Fruit fly (Drosophila melanogaster): Measurements from ENCODE around the gene CG42594.

Gene CG42594

DNA sequence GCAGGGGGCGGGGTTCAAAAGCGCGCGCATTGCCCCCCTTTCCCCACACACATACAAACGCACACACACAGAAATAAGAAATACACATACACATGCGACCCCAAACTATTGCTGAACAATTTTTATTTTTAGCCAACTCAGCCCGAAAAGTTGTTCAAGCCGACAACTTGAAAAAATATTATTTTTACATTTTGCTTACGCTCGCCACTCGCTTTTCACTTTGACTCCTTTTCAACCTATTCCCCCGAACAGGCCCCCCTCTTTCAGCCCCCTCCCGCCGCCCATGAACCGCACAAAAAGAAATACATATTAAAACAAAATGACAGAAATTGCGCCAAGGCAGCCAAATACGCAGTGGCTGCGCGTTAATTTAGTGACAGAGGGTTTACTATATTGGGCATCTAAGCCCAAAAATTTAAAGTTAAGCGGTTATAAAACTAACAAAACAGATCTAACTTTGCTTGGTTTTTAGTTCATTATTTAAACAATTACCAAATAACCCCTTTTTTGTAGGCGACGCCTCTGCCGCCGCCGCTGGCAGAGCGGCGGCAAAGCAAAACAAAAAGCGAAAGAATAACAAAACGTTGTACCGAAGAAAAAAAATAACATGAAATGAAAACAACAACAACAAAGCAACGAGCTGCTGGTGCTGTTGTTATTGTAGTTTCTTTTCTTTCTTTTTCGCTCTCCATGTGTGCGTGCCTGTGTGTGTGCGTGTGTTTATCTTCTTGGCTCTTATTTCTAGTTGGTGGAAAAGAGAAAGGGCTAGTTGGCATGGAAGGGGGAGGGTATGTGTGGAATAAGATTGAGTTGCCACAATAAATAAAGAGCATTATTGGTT, 69.5 kb downstream of the CG42594 start (continued):
- TF ChIP-seq mld (GFP tag; IDR thresholded peaks at IDR 0.05; ENCODE audit: partially characterized antibody): no peak
- TF ChIP-seq luna (GFP tag; optimal IDR thresholded peaks at IDR 0.05): peak; percentile 99
- TF ChIP-seq CG11723 (GFP tag; optimal IDR thresholded peaks at IDR 0.05): peak; percentile 100
- peak; percentile 97 for TF ChIP-seq Myb (GFP tag; optimal IDR thresholded peaks at IDR 0.05)
- TF ChIP-seq ewg (GFP tag; optimal IDR thresholded peaks at IDR 0.05): peak; percentile 99
- peak; percentile 98 for TF ChIP-seq sd (tag; optimal IDR thresholded peaks at IDR 0.05)
- peak; percentile 80 for TF ChIP-seq CG9797 (GFP tag; optimal IDR thresholded peaks at IDR 0.05)
- no peak for TF ChIP-seq h (optimal IDR thresholded peaks at IDR 0.05)
- TF ChIP-seq maf-S (GFP tag; optimal IDR thresholded peaks at IDR 0.05): peak; percentile 100
- peak; percentile 99 for TF ChIP-seq CrebB (tag; optimal IDR thresholded peaks at IDR 0.05)
- TF ChIP-seq CG2712 (tag; optimal IDR thresholded peaks at IDR 0.05): peak; percentile 100
- peak; percentile 100 for TF ChIP-seq CG10979 (tag; optimal IDR thresholded peaks at IDR 0.05)
- TF ChIP-seq CkIIα-i1 (GFP tag; IDR thresholded peaks at IDR 0.05): peak; percentile 99
- peak; percentile 100 for TF ChIP-seq oc (tag; optimal IDR thresholded peaks at IDR 0.05)
- TF ChIP-seq Doc3 (GFP tag; IDR thresholded peaks at IDR 0.05; ENCODE audit: partially characterized antibody): no peak
- TF ChIP-seq HLHmδ (GFP tag; optimal IDR thresholded peaks at IDR 0.05): no peak
- peak; percentile 100 for TF ChIP-seq schlank (tag; optimal IDR thresholded peaks at IDR 0.05)
- TF ChIP-seq CG1233 (GFP tag; optimal IDR thresholded peaks at IDR 0.05): peak; percentile 100
- peak; percentile 100 for TF ChIP-seq sisA (GFP tag; IDR thresholded peaks at IDR 0.05)
- peak; percentile 99 for TF ChIP-seq jigr1 (GFP tag; IDR thresholded peaks at IDR 0.05)
- peak; percentile 99 for TF ChIP-seq pho (GFP tag; optimal IDR thresholded peaks at IDR 0.05)
- peak; percentile 100 for TF ChIP-seq tgo (GFP tag; IDR thresholded peaks at IDR 0.05)
- peak; percentile 100 for TF ChIP-seq CG3281 (GFP tag; optimal IDR thresholded peaks at IDR 0.05)
- peak; percentile 98 for TF ChIP-seq GATAe (GFP tag; conservative IDR thresholded peaks at IDR 0.05)
- peak; percentile 100 for TF ChIP-seq CG14050 (GFP tag; IDR thresholded peaks at IDR 0.05)
- TF ChIP-seq bcd (GFP tag; optimal IDR thresholded peaks at IDR 0.05): peak; percentile 100
- peak; percentile 99 for TF ChIP-seq CG18764 (GFP tag; optimal IDR thresholded peaks at IDR 0.05)
- peak; percentile 100 for TF ChIP-seq otp (GFP tag; IDR thresholded peaks at IDR 0.05)
- TF ChIP-seq CG4707 (GFP tag; optimal IDR thresholded peaks at IDR 0.05): peak; percentile 97
- TF ChIP-seq Aef1 (GFP tag; IDR thresholded peaks at IDR 0.05): peak; percentile 100
- peak; percentile 100 for TF ChIP-seq HHEX (GFP tag; optimal IDR thresholded peaks at IDR 0.05)
- no peak for TF ChIP-seq lov (optimal IDR thresholded peaks at IDR 0.05)
- TF ChIP-seq lov (GFP tag; IDR thresholded peaks at IDR 0.05): peak; percentile 100
- peak; percentile 65 for TF ChIP-seq zf30C (GFP tag; optimal IDR thresholded peaks at IDR 0.05)
- peak; percentile 100 for TF ChIP-seq Side (GFP tag; optimal IDR thresholded peaks at IDR 0.05)
- peak; percentile 84 for TF ChIP-seq cg (GFP tag; optimal IDR thresholded peaks at IDR 0.05)
- peak; percentile 100 for TF ChIP-seq Ptx1 (GFP tag; IDR thresholded peaks at IDR 0.05)
- peak; percentile 100 for TF ChIP-seq CG14667 (GFP tag; IDR thresholded peaks at IDR 0.05)
- TF ChIP-seq slbo (GFP tag; IDR thresholded peaks at IDR 0.05): peak; percentile 100
- peak; percentile 100 for TF ChIP-seq Gug (GFP tag; IDR thresholded peaks at IDR 0.05)
- TF ChIP-seq CG11398 (GFP tag; optimal IDR thresholded peaks at IDR 0.05): peak; percentile 99
- peak; percentile 100 for TF ChIP-seq caup (GFP tag; optimal IDR thresholded peaks at IDR 0.05; ENCODE audit: severe bottlenecking)
- TF ChIP-seq Awh (GFP tag; IDR thresholded peaks at IDR 0.05): peak; percentile 100
- peak; percentile 100 for TF ChIP-seq CG11085 (GFP tag; IDR thresholded peaks at IDR 0.05)
- peak in 1 of 2 experiments; percentile 5 for TF ChIP-seq Trl (optimal IDR thresholded peaks at IDR 0.05)
- peak; percentile 100 for TF ChIP-seq Trl (GFP tag; optimal IDR thresholded peaks at IDR 0.05)
- TF ChIP-seq hbn (GFP tag; IDR thresholded peaks at IDR 0.05; ENCODE audit: partially characterized antibody): 0 out of 2 replicates have a peak, but pooled peaks have one; percentile 38
- TF ChIP-seq CG9817 (tag; optimal IDR thresholded peaks at IDR 0.05): peak; percentile 100
- peak; percentile 98 for TF ChIP-seq Jarid2 (GFP tag; optimal IDR thresholded peaks at IDR 0.05)

All from whole organism, embryonic.